Fruit fly (Drosophila melanogaster) whole organism, prepupa: ENCODE results near the gene CG13998.

Source experiments
- CG7368 ChIP-seq: fragments of 200-800 bp; sonication (Bioruptor generic); optimal IDR thresholded peaks from 3 replicates; lab custom pipeline; 2016; ENCODE audit warnings: missing biosample characterization, missing genetic modification characterization
- Hr38 ChIP-seq: sonication (Bioruptor generic); optimal IDR thresholded peaks from 2 replicates; lab custom pipeline; 2016; ENCODE audit warnings: missing biosample characterization, missing genetic modification characterization
- Sox102F ChIP-seq: fragments of 200-800 bp; sonication (Bioruptor generic); optimal IDR thresholded peaks from 2 replicates; lab custom pipeline; 2016; ENCODE audit warnings: missing biosample characterization, mild to moderate bottlenecking, missing genetic modification characterization

DNA sequence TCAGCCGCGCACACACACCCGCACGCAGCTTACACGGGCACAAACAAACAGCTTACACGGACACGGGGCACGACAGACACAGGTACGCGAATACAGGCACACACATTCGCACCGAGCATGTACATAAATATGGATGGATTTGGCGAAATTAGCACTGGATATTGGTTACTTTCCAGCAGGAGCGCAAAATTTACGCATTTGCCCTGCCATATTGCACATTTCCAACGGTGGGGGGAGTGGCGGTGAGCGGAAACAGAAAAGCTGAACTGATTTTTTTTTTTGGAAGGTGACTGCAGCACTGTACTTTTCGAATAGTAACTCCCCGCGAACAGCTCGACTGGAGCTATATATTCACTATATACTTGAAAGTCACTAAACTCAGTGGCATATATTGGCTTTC, 41.8 kb upstream of the CG13998 start:
- TF ChIP-seq Hr38 (GFP tag; lab: Kevin White, UChicago) (no peak), Sox102F (no peak), CG7368 (GFP tag; lab: Kevin White, UChicago) (no peak)
